Worm (Caenorhabditis elegans) whole organism, mixed stage, embryonic: ENCODE measurements around the gene unc-85.

ENCODE experiments used
- blmp-1 ChIP-seq: fragments of 150-350 bp; optimal IDR thresholded peaks from 2 replicates; lab custom pipeline; 2014; ENCODE audit warnings: missing biosample characterization, missing genetic modification characterization
- ceh-39 ChIP-seq: fragments of 150-350 bp; optimal IDR thresholded peaks from 2 replicates; lab custom pipeline; 2014; ENCODE audit warnings: missing biosample characterization, missing genetic modification characterization
- ceh-83 ChIP-seq: fragments of 200-800 bp; sonication (Bioruptor generic); optimal IDR thresholded peaks from 2 replicates; lab custom pipeline; 2018; ENCODE audit warnings: mild to moderate bottlenecking, missing genetic modification characterization, missing compliant biosample characterization
- ces-1 ChIP-seq: fragments of 150-350 bp; optimal IDR thresholded peaks from 2 replicates; lab custom pipeline; 2014; ENCODE audit warnings: missing biosample characterization, missing genetic modification reagents, missing genetic modification characterization
- elt-1 ChIP-seq: sonication (generic microtip); optimal IDR thresholded peaks from 2 replicates; lab custom pipeline; 2017; ENCODE audit warnings: missing genetic modification characterization, mild to moderate bottlenecking, missing compliant biosample characterization, antibody characterized with exemption, moderate library complexity, borderline replicate concordance; ENCODE audit not compliant: insufficient read depth
- elt-3 ChIP-seq: fragments of 150-350 bp; optimal IDR thresholded peaks from 2 replicates; lab custom pipeline; 2014; ENCODE audit warnings: missing biosample characterization, missing genetic modification characterization
- flh-1 ChIP-seq: fragments of 200-800 bp; sonication (Bioruptor generic); optimal IDR thresholded peaks from 2 replicates; lab custom pipeline; 2018; ENCODE audit warnings: mild to moderate bottlenecking, missing genetic modification characterization, moderate library complexity, missing compliant biosample characterization
- ham-2 ChIP-seq: fragments of 200-800 bp; sonication (Bioruptor generic); optimal IDR thresholded peaks from 2 replicates; lab custom pipeline; 2018; ENCODE audit warnings: mild to moderate bottlenecking, missing genetic modification characterization, missing compliant biosample characterization
- hlh-1 ChIP-seq: fragments of 150-350 bp; optimal IDR thresholded peaks from 2 replicates; lab custom pipeline; 2014; ENCODE audit warnings: missing biosample characterization, missing genetic modification reagents, missing genetic modification characterization
- lin-13 ChIP-seq: fragments of 150-350 bp; optimal IDR thresholded peaks from 2 replicates; lab custom pipeline; 2014; ENCODE audit warnings: missing biosample characterization, missing genetic modification characterization
- lin-32 ChIP-seq: fragments of 200-800 bp; sonication (Bioruptor generic); optimal IDR thresholded peaks from 2 replicates; lab custom pipeline; 2018; ENCODE audit warnings: mild to moderate bottlenecking, missing genetic modification characterization, missing compliant biosample characterization
- lsy-2 ChIP-seq: fragments of 150-350 bp; optimal IDR thresholded peaks from 2 replicates; lab custom pipeline; 2014; ENCODE audit warnings: missing biosample characterization, missing genetic modification characterization
- mab-5 ChIP-seq: fragments of 150-350 bp; optimal IDR thresholded peaks from 2 replicates; lab custom pipeline; 2014; ENCODE audit warnings: missing biosample characterization, missing genetic modification characterization
- mep-1 ChIP-seq: fragments of 150-350 bp; optimal IDR thresholded peaks from 2 replicates; lab custom pipeline; 2017; ENCODE audit warnings: missing biosample characterization, missing genetic modification reagents, missing genetic modification characterization, inconsistent platforms
- mls-2 ChIP-seq: sonication (generic microtip); optimal IDR thresholded peaks from 2 replicates; lab custom pipeline; 2016; ENCODE audit warnings: mild to moderate bottlenecking, missing genetic modification characterization, moderate library complexity, missing compliant biosample characterization
- nhr-2 ChIP-seq: fragments of 150-350 bp; optimal IDR thresholded peaks from 2 replicates; lab custom pipeline; 2014; ENCODE audit warnings: missing biosample characterization, missing genetic modification characterization
- nhr-237 ChIP-seq: fragments of 150-350 bp; optimal IDR thresholded peaks from 2 replicates; lab custom pipeline; 2014; ENCODE audit warnings: missing biosample characterization, missing genetic modification characterization
- nhr-28 ChIP-seq: fragments of 150-350 bp; optimal IDR thresholded peaks from 2 replicates; lab custom pipeline; 2014; ENCODE audit warnings: missing biosample characterization, missing genetic modification characterization
- nhr-76 ChIP-seq: sonication (generic microtip); optimal IDR thresholded peaks from 2 replicates; lab custom pipeline; 2017; ENCODE audit warnings: missing biosample characterization, missing genetic modification characterization
- pha-4 ChIP-seq: fragments of 150-350 bp; optimal IDR thresholded peaks from 2 replicates; lab custom pipeline; 2018; ENCODE audit warnings: missing biosample characterization, missing genetic modification reagents, missing genetic modification characterization
- sem-2 ChIP-seq: fragments of 200-800 bp; sonication (Bioruptor generic); optimal IDR thresholded peaks from 2 replicates; lab custom pipeline; 2018; ENCODE audit warnings: mild to moderate bottlenecking, missing genetic modification characterization, missing compliant biosample characterization
- sptf-1 ChIP-seq: sonication (generic microtip); optimal IDR thresholded peaks from 2 replicates; lab custom pipeline; 2017; ENCODE audit warnings: mild to moderate bottlenecking, missing genetic modification characterization, moderate library complexity, missing compliant biosample characterization
- unc-39 ChIP-seq: fragments of 150-350 bp; optimal IDR thresholded peaks from 2 replicates; lab custom pipeline; 2014; ENCODE audit warnings: missing biosample characterization, missing genetic modification characterization
- unc-62 ChIP-seq: fragments of 150-350 bp; optimal IDR thresholded peaks from 2 replicates; lab custom pipeline; 2014; ENCODE audit warnings: missing biosample characterization, missing genetic modification reagents, missing genetic modification characterization
- ztf-11 ChIP-seq: fragments of 150-350 bp; optimal IDR thresholded peaks from 2 replicates; lab custom pipeline; 2014; ENCODE audit warnings: missing biosample characterization, missing genetic modification characterization

Gene unc-85

DNA sequence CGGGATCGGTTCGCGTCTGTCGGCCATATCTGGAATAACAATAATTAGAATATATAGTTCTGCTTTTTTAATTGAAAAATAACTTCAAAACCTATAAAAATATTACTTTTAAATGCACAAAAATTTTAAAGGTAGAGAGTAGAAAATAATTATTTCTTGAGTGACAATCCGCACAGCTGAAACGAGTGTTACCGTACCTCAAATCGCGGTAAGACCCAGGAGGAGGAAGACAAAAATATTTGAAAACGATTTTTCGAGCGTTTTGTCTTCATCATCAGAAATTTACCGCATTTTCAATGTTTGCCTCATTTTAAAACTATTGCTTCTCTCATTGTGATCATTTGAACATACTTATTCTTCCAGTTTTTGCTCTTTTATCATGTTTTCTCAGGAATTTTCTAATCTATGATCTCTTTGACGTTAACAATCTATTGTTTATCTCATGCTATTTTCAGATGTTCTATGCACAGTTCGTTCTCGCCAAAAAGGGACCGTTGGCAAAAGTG lies 3.5 kb upstream of the unc-85 start, which contains the start of the genes rpn-5 and scc-1:
Gene rpn-5, minus strand, starts transcription at position 162 of the 506 bp plus-strand sequence.
Gene scc-1, plus strand, starts transcription at position 456 of the 506 bp plus-strand sequence.
- TF ChIP-seq ceh-39 (tag; lab: Kevin White, UChicago) (peak; percentile 55), lin-13 (tag; lab: Kevin White, UChicago) (peak; percentile 42), ces-1 (GFP tag; lab: Kevin White, UChicago) (peak; percentile 80), lsy-2 (peak; percentile 99), blmp-1 (tag; lab: Kevin White, UChicago) (no peak), sptf-1 (tag; lab: Kevin White, UChicago) (peak; percentile 8), sem-2 (GFP tag; lab: Kevin White, UChicago) (no peak), unc-62 (GFP tag; lab: Kevin White, UChicago) (peak; percentile 88), pha-4 (peak; percentile 85), nhr-237 (tag; lab: Kevin White, UChicago) (peak; percentile 71), mep-1 (peak; percentile 55), hlh-1 (peak; percentile 43), lin-32 (GFP tag; lab: Kevin White, UChicago) (no peak)

ce11 chrII:4703011-4703410 lies 1.1 kb downstream of the unc-85 start:
- no peak for TF ChIP-seq nhr-76 (tag; lab: Kevin White, UChicago)
- no peak for TF ChIP-seq ztf-11 (tag; lab: Kevin White, UChicago)
- TF ChIP-seq, all 35 proteins: peak for 0

DNA sequence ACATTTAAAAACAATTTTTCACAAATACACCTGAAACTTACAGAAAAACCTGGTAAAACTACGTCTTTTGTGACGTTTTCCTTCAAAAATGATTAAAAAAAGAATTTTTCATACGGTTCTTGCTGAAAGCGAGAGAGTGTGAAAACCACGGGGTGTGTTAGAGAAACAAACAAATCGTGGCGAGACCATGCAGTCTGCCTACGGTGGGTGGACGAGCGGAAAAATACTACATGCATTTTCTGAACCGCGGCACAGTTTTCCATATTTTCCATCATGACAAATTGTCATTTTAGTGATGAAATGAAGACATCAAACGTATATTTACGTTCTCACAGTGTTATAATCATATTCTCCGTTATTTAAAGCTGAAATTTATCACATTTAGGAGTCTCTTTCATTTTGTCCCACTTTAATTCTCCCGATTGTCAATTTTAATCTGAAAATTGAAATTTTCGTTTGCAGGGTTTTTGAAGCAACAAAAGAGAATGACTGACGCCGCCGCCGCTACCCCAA lies 4.5 kb downstream of the unc-85 start, which contains the start of the genes F10G7.9 and tsn-1:
Gene F10G7.9, minus strand, starts transcription at position 127 of the 513 bp plus-strand sequence.
Gene tsn-1, plus strand, starts transcription at position 463 of the 513 bp plus-strand sequence.
- TF ChIP-seq pha-4 (peak; percentile 57), ces-1 (GFP tag; lab: Kevin White, UChicago) (no peak), lsy-2 (peak; percentile 95), mep-1 (peak; percentile 8), lin-13 (tag; lab: Kevin White, UChicago) (peak; percentile 20)

DNA sequence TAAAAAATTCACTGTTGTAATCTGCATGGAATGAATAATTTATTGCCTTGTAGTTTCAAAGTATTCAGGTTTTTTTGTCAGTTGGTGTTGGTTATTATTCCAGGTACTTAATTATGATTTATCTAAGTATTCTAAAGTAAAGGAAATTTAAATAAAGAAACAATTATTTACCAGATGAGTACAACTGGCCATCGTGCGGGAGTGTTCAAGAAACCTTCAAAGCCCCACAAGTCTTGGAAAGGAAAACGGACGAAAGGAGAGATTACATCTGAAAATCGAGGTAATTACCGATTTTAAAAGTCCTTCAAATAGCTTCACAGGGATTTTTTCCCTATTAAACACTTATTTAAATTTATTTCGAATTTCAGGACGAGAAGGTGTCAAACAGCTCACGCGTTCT lies 8.3 kb downstream of the unc-85 start, which contains the start of gene tag-151:
Gene tag-151, plus strand, starts transcription at position 158 of the 400 bp plus-strand sequence.
- TF ChIP-seq sem-2 (GFP tag; lab: Kevin White, UChicago): no peak
- TF ChIP-seq mls-2 (tag; lab: Kevin White, UChicago): no peak
- no peak for TF ChIP-seq elt-3 (tag; lab: Kevin White, UChicago)
- no peak for TF ChIP-seq elt-1 (tag; lab: Kevin White, UChicago)
- TF ChIP-seq unc-62 (GFP tag; lab: Kevin White, UChicago): no peak
- TF ChIP-seq flh-1 (GFP tag; lab: Kevin White, UChicago): no peak
- TF ChIP-seq unc-39 (tag; lab: Kevin White, UChicago): no peak

DNA sequence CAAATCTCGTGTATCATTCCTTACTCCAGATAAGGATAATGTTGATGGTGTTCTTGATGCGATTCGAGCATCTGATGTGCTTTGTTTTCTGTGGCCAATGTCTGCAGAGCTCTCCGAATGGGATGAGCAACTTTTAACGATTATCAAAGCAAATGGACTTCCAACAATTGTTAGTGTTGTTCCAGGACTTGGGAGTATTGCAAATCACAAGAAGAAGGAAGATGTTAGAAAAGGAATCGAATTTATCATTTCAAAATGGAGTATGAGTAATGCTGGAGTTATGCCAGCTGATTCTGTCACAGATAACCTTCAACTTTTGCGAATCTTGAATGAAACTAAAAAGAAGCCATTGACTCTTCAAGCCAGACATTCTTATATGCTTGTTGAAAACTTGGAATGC lies 8.9 kb downstream of the unc-85 start:
- TF ChIP-seq mep-1 (no peak), ham-2 (GFP tag; lab: Kevin White, UChicago) (no peak), nhr-2 (no peak), pha-4 (no peak), sptf-1 (tag; lab: Kevin White, UChicago) (no peak), mab-5 (no peak), ces-1 (GFP tag; lab: Kevin White, UChicago) (no peak), ceh-83 (no peak), blmp-1 (tag; lab: Kevin White, UChicago) (no peak), lsy-2 (no peak), nhr-76 (tag; lab: Kevin White, UChicago) (no peak), unc-62 (GFP tag; lab: Kevin White, UChicago) (no peak), nhr-28 (tag; lab: Kevin White, UChicago) (no peak)

DNA sequence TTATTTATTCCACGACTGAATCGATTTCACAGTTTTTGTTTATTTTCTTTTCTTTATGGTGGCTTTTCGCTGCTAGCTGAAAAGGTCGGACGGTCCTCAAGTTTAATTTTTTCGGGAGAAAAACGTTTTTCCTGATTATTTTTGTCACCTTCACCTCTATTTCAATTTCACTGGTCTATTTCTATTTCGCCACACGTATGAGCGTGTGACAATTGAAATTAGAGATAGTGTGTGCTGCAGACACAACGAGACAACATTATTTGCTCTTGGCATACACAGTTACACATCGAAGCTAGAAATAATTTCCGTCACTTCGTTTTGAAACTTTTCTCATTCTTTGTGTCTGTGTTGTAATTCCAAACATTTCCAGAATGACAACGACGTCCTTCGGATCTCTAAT lies 13.8 kb downstream of the unc-85 start, which contains the start of gene F41C3.8:
Gene F41C3.8, plus strand, starts transcription at position 371 of the 400 bp plus-strand sequence.
- no peak for TF ChIP-seq nhr-237 (tag; lab: Kevin White, UChicago)

DNA sequence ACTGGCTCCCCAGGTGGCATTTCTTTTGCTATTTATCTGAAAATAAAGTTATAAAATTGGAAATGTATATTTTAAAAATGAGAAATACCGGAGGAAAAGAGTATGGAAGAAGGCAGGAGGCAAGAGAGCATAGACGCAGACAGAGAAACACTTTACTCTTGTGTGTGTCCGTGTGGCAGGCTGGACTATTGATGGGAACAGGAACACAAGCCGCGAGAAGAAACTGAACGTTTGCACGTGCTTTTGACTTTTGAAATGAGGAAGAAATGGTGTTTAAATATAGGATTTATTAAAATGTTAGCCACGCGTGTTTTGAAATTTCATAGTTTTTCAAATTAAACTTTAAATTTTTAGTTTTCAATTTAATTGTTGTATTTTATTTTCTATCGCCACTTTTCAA lies 24.3 kb downstream of the unc-85 start, which contains the start of gene F10G7.10:
Gene F10G7.10, minus strand, starts transcription at position 145 of the 400 bp plus-strand sequence.
- TF ChIP-seq ces-1 (GFP tag; lab: Kevin White, UChicago) (no peak), hlh-1 (peak; percentile 12)
